Fruit fly (Drosophila melanogaster) Kc167 (cell line): ENCODE data around the gene p24-1.

Experiments
- Myc ChIP-seq: fragments of >200 bp; optimal IDR thresholded peaks from 2 replicates; lab custom pipeline; 2017; ENCODE audit warnings: missing external identifiers
- Sin3A ChIP-seq: fragments of >200 bp; optimal IDR thresholded peaks from 2 replicates; lab custom pipeline; 2018; ENCODE audit warnings: missing external identifiers
- h ChIP-seq: fragments of >200 bp; optimal IDR thresholded peaks from 3 replicates; lab custom pipeline; 2018; ENCODE audit warnings: missing external identifiers
- insv ChIP-seq: fragments of >200 bp; optimal IDR thresholded peaks from 3 replicates; lab custom pipeline; 2018; ENCODE audit warnings: missing external identifiers
- psq ChIP-seq: fragments of >200 bp; optimal IDR thresholded peaks from 2 replicates; lab custom pipeline; 2017; ENCODE audit warnings: missing external identifiers
- ttk ChIP-seq: sonication (Bioruptor generic); optimal IDR thresholded peaks from 2 replicates; lab custom pipeline; 2017; ENCODE audit warnings: missing external identifiers

dm6 chrX:11816434-11816948, 35.8 kb downstream of the p24-1 start, which contains the start of the genes CG1578 and rudhira:
- no peak for TF ChIP-seq psq
- no peak for TF ChIP-seq ttk (lab: Kevin White, UChicago)
- TF ChIP-seq h = no peak
- TF ChIP-seq insv (lab: Kevin White, UChicago) = no peak
- no peak for TF ChIP-seq Myc (lab: Kevin White, UChicago)
- TF ChIP-seq Sin3A = no peak
